Worm (Caenorhabditis elegans) whole organism, mixed stage, embryonic: Measurements from ENCODE around the gene srt-17.

ENCODE experiments used
- M03D4.4 ChIP-seq: sonication (generic microtip); optimal IDR thresholded peaks from 2 replicates; lab custom pipeline; 2017; ENCODE audit warnings: mild to moderate bottlenecking, missing genetic modification characterization, missing compliant biosample characterization
- bed-3 ChIP-seq: fragments of 200-800 bp; sonication (Bioruptor generic); optimal IDR thresholded peaks from 3 replicates; lab custom pipeline; 2018; ENCODE audit warnings: mild to moderate bottlenecking, missing genetic modification characterization, moderate library complexity, missing compliant biosample characterization
- blmp-1 ChIP-seq: fragments of 150-350 bp; optimal IDR thresholded peaks from 2 replicates; lab custom pipeline; 2014; ENCODE audit warnings: missing biosample characterization, missing genetic modification characterization
- ceh-39 ChIP-seq: fragments of 150-350 bp; optimal IDR thresholded peaks from 2 replicates; lab custom pipeline; 2014; ENCODE audit warnings: missing biosample characterization, missing genetic modification characterization
- ceh-83 ChIP-seq: fragments of 200-800 bp; sonication (Bioruptor generic); optimal IDR thresholded peaks from 2 replicates; lab custom pipeline; 2018; ENCODE audit warnings: mild to moderate bottlenecking, missing genetic modification characterization, missing compliant biosample characterization
- ces-1 ChIP-seq: fragments of 150-350 bp; optimal IDR thresholded peaks from 2 replicates; lab custom pipeline; 2014; ENCODE audit warnings: missing biosample characterization, missing genetic modification reagents, missing genetic modification characterization
- cnd-1 ChIP-seq: fragments of 200-800 bp; sonication (Bioruptor generic); optimal IDR thresholded peaks from 2 replicates; lab custom pipeline; 2018; ENCODE audit warnings: mild to moderate bottlenecking, missing genetic modification characterization, missing compliant biosample characterization
- drap-1 ChIP-seq: fragments of 200-800 bp; sonication (Bioruptor generic); optimal IDR thresholded peaks from 3 replicates; lab custom pipeline; 2018; ENCODE audit warnings: mild to moderate bottlenecking, missing genetic modification characterization, missing compliant biosample characterization
- elt-1 ChIP-seq: sonication (generic microtip); optimal IDR thresholded peaks from 2 replicates; lab custom pipeline; 2017; ENCODE audit warnings: missing genetic modification characterization, mild to moderate bottlenecking, missing compliant biosample characterization, antibody characterized with exemption, moderate library complexity, borderline replicate concordance; ENCODE audit not compliant: insufficient read depth
- ham-2 ChIP-seq: fragments of 200-800 bp; sonication (Bioruptor generic); optimal IDR thresholded peaks from 2 replicates; lab custom pipeline; 2018; ENCODE audit warnings: mild to moderate bottlenecking, missing genetic modification characterization, missing compliant biosample characterization
- hlh-1 ChIP-seq: fragments of 150-350 bp; optimal IDR thresholded peaks from 2 replicates; lab custom pipeline; 2014; ENCODE audit warnings: missing biosample characterization, missing genetic modification reagents, missing genetic modification characterization
- lin-13 ChIP-seq: fragments of 150-350 bp; optimal IDR thresholded peaks from 2 replicates; lab custom pipeline; 2014; ENCODE audit warnings: missing biosample characterization, missing genetic modification characterization
- lin-32 ChIP-seq: fragments of 200-800 bp; sonication (Bioruptor generic); optimal IDR thresholded peaks from 2 replicates; lab custom pipeline; 2018; ENCODE audit warnings: mild to moderate bottlenecking, missing genetic modification characterization, missing compliant biosample characterization
- mab-5 ChIP-seq: fragments of 150-350 bp; optimal IDR thresholded peaks from 2 replicates; lab custom pipeline; 2014; ENCODE audit warnings: missing biosample characterization, missing genetic modification characterization
- mep-1 ChIP-seq: fragments of 150-350 bp; optimal IDR thresholded peaks from 2 replicates; lab custom pipeline; 2017; ENCODE audit warnings: missing biosample characterization, missing genetic modification reagents, missing genetic modification characterization, inconsistent platforms
- mls-2 ChIP-seq: sonication (generic microtip); optimal IDR thresholded peaks from 2 replicates; lab custom pipeline; 2016; ENCODE audit warnings: mild to moderate bottlenecking, missing genetic modification characterization, moderate library complexity, missing compliant biosample characterization
- nhr-12 ChIP-seq: fragments of 150-350 bp; optimal IDR thresholded peaks from 2 replicates; lab custom pipeline; 2014; ENCODE audit warnings: missing biosample characterization, missing genetic modification characterization
- nhr-2 ChIP-seq: fragments of 150-350 bp; optimal IDR thresholded peaks from 2 replicates; lab custom pipeline; 2014; ENCODE audit warnings: missing biosample characterization, missing genetic modification characterization
- nhr-237 ChIP-seq: fragments of 150-350 bp; optimal IDR thresholded peaks from 2 replicates; lab custom pipeline; 2014; ENCODE audit warnings: missing biosample characterization, missing genetic modification characterization
- nhr-76 ChIP-seq: sonication (generic microtip); optimal IDR thresholded peaks from 2 replicates; lab custom pipeline; 2017; ENCODE audit warnings: missing biosample characterization, missing genetic modification characterization
- pha-4 ChIP-seq: fragments of 150-350 bp; optimal IDR thresholded peaks from 2 replicates; lab custom pipeline; 2018; ENCODE audit warnings: missing biosample characterization, missing genetic modification reagents, missing genetic modification characterization
- sem-2 ChIP-seq: fragments of 200-800 bp; sonication (Bioruptor generic); optimal IDR thresholded peaks from 2 replicates; lab custom pipeline; 2018; ENCODE audit warnings: mild to moderate bottlenecking, missing genetic modification characterization, missing compliant biosample characterization
- snpc-4 ChIP-seq: fragments of 150-350 bp; optimal IDR thresholded peaks from 2 replicates; lab custom pipeline; 2014; ENCODE audit warnings: missing biosample characterization, missing genetic modification characterization
- sptf-1 ChIP-seq: sonication (generic microtip); optimal IDR thresholded peaks from 2 replicates; lab custom pipeline; 2017; ENCODE audit warnings: mild to moderate bottlenecking, missing genetic modification characterization, moderate library complexity, missing compliant biosample characterization
- tbx-8 ChIP-seq: fragments of 200-800 bp; sonication (Bioruptor generic); optimal IDR thresholded peaks from 2 replicates; lab custom pipeline; 2018; ENCODE audit warnings: mild to moderate bottlenecking, missing genetic modification characterization, moderate library complexity, missing compliant biosample characterization
- unc-120 ChIP-seq: sonication (generic microtip); optimal IDR thresholded peaks from 2 replicates; lab custom pipeline; 2017; ENCODE audit warnings: missing genetic modification characterization, missing compliant biosample characterization; ENCODE audit not compliant: poor library complexity, severe bottlenecking
- unc-39 ChIP-seq: fragments of 150-350 bp; optimal IDR thresholded peaks from 2 replicates; lab custom pipeline; 2014; ENCODE audit warnings: missing biosample characterization, missing genetic modification characterization
- unc-62 ChIP-seq: fragments of 150-350 bp; optimal IDR thresholded peaks from 2 replicates; lab custom pipeline; 2014; ENCODE audit warnings: missing biosample characterization, missing genetic modification reagents, missing genetic modification characterization
- zip-8 ChIP-seq: fragments of 150-350 bp; optimal IDR thresholded peaks from 2 replicates; lab custom pipeline; 2014; ENCODE audit warnings: missing biosample characterization, missing genetic modification characterization
- ztf-11 ChIP-seq: fragments of 150-350 bp; optimal IDR thresholded peaks from 2 replicates; lab custom pipeline; 2014; ENCODE audit warnings: missing biosample characterization, missing genetic modification characterization

The srt-17 gene

DNA sequence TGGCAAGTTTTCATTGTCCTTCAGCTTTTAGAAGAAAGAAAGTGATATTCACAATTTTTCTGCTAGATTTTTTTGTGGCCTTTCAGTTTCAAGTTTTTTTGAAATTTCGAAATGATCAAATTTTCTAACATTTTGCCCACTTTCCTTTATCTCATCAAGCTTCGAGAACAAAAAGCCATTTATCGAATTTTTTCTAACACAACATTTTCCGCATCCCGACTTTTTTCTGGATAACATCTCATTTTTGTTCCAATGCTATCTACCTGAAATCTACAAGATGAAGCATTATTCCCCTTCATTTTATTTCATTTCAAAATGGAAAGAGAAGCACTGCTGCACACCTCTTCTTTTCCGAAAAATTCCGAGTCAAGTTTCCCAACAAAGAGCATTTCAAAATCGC is 31.9 kb downstream of the srt-17 start, which contains the start of gene ZK488.5:
TSS of gene ZK488.5 (plus strand) at position 301 of the 400 bp plus-strand sequence.
- no peak for TF ChIP-seq nhr-2
- no peak for TF ChIP-seq snpc-4
- no peak for TF ChIP-seq tbx-8 (GFP tag; lab: Kevin White, UChicago)
- TF ChIP-seq ztf-11: no peak
- no peak for TF ChIP-seq lin-13 (tag; lab: Kevin White, UChicago)
- TF ChIP-seq unc-62 (GFP tag; lab: Kevin White, UChicago): no peak
- no peak for TF ChIP-seq mep-1 (tag; lab: Kevin White, UChicago)
- no peak for TF ChIP-seq ceh-39
- no peak for TF ChIP-seq mab-5 (tag; lab: Kevin White, UChicago)
- no peak for TF ChIP-seq lin-32 (GFP tag; lab: Kevin White, UChicago)
- no peak for TF ChIP-seq elt-1 (tag; lab: Kevin White, UChicago)

ce11 chrV:590182-590581 is 34.6 kb downstream of the srt-17 start, which contains the start of gene ZK488.6:
Gene ZK488.6 (plus strand): TSS chrV:590482.
- TF ChIP-seq pha-4 (tag; lab: Kevin White, UChicago) (no peak), ceh-39 (no peak), ham-2 (no peak), mls-2 (no peak), snpc-4 (no peak), blmp-1 (tag; lab: Kevin White, UChicago) (no peak), unc-39 (tag; lab: Kevin White, UChicago) (no peak), cnd-1 (tag; lab: Kevin White, UChicago) (no peak), ces-1 (no peak), mep-1 (tag; lab: Kevin White, UChicago) (no peak), sem-2 (GFP tag; lab: Kevin White, UChicago) (no peak), ceh-83 (GFP tag; lab: Kevin White, UChicago) (no peak)

DNA sequence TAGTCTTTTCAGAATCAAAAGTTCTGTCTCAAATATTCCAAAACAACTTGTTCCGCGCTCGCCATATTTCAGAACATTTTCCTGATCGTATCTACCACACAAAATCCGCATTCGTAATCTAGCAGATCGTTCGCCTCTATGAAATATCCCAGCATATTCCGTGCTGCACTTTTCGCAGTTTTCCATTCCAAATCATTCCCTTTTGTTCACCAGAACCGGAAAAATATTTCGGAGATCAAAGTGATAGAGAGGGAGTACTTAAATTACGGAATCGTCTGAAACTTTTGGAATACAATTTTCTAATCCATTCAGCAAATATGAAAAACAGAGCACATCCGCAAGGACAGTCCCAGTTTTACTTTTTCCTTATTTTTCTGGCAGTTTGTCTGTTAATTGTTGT is 37.0 kb downstream of the srt-17 start, which contains the start of gene K06H6.1:
TSS of gene K06H6.1 (plus strand) at position 301 of the 400 bp plus-strand sequence.
- TF ChIP-seq lin-13 (tag; lab: Kevin White, UChicago): no peak
- no peak for TF ChIP-seq nhr-2
- TF ChIP-seq bed-3 (GFP tag; lab: Kevin White, UChicago): no peak
- no peak for TF ChIP-seq tbx-8 (GFP tag; lab: Kevin White, UChicago)
- no peak for TF ChIP-seq zip-8 (tag; lab: Kevin White, UChicago)
- no peak for TF ChIP-seq lin-32 (GFP tag; lab: Kevin White, UChicago)
- TF ChIP-seq M03D4.4: no peak
- TF ChIP-seq nhr-76 (tag; lab: Kevin White, UChicago): no peak
- no peak for TF ChIP-seq ceh-83 (GFP tag; lab: Kevin White, UChicago)
- no peak for TF ChIP-seq mls-2

- TF ChIP-seq elt-1 (tag; lab: Kevin White, UChicago) (peak; percentile 72), sem-2 (GFP tag; lab: Kevin White, UChicago) (no peak), blmp-1 (tag; lab: Kevin White, UChicago) (no peak), pha-4 (tag; lab: Kevin White, UChicago) (no peak), ztf-11 (no peak), hlh-1 (tag; lab: Kevin White, UChicago) (no peak), ham-2 (no peak)
These were observed 39.4 kb downstream of the srt-17 start, which contains the start of gene K06H6.2 for ce11 chrV:585472-585871. Gene K06H6.2 (plus strand): TSS chrV:585772.

- TF ChIP-seq nhr-76 (tag; lab: Kevin White, UChicago) (no peak), ceh-83 (GFP tag; lab: Kevin White, UChicago) (no peak), tbx-8 (GFP tag; lab: Kevin White, UChicago) (no peak), lin-32 (GFP tag; lab: Kevin White, UChicago) (no peak), nhr-2 (no peak), sptf-1 (no peak), nhr-12 (tag; lab: Kevin White, UChicago) (no peak), zip-8 (tag; lab: Kevin White, UChicago) (no peak), nhr-237 (tag; lab: Kevin White, UChicago) (no peak), mls-2 (no peak)
- TF ChIP-seq, all 35 proteins: peak for 0
These were observed 43.2 kb downstream of the srt-17 start, which contains the start of gene nstp-7 for ce11 chrV:581616-582015. Gene nstp-7 (plus strand): TSS chrV:581916.

DNA sequence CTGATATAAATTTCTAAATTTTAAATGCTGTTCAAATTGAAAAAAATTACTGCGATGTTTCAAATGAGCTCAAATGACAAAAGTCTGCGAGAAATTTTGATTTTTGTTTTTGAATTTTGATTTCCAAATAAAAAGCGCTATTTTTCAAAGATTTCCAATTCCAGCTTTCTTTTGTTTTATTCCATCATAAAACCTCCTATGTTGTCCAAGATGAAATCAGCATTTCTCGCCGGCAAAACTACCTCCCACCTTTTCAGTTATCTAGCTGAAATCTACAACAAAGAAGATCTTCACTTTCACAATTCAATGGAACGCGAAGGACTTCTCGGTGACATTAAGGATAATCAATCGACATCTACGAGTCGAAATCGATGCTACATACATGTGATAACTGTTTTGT is 45.8 kb downstream of the srt-17 start, which contains the start of gene K06H6.4:
TSS of gene K06H6.4 (plus strand) at position 301 of the 400 bp plus-strand sequence.
- TF ChIP-seq elt-1 (tag; lab: Kevin White, UChicago): no peak
- no peak for TF ChIP-seq M03D4.4
- TF ChIP-seq tbx-8 (GFP tag; lab: Kevin White, UChicago): no peak
- TF ChIP-seq ces-1: no peak
- no peak for TF ChIP-seq mls-2
- no peak for TF ChIP-seq cnd-1 (tag; lab: Kevin White, UChicago)
- no peak for TF ChIP-seq drap-1 (GFP tag; lab: Kevin White, UChicago)
- TF ChIP-seq nhr-237 (tag; lab: Kevin White, UChicago): no peak
- no peak for TF ChIP-seq unc-120 (tag; lab: Kevin White, UChicago)
- no peak for TF ChIP-seq unc-39 (tag; lab: Kevin White, UChicago)
- TF ChIP-seq nhr-76 (tag; lab: Kevin White, UChicago): no peak
- TF ChIP-seq ztf-11: no peak
- TF ChIP-seq snpc-4: no peak
